Fruit fly (Drosophila melanogaster): ENCODE data around the gene CG12643.

dm6 chrX:10259524-10259923, 5.5 kb downstream of the CG12643 start:
- TF ChIP-seq Myc (optimal IDR thresholded peaks at IDR 0.05) = no peak
- no peak for TF ChIP-seq Sin3A (optimal IDR thresholded peaks at IDR 0.05)
- TF ChIP-seq insv (optimal IDR thresholded peaks at IDR 0.05) = no peak
